Worm (Caenorhabditis elegans): Measurements from ENCODE around the gene rga-1.
A peak's percentile ranks its signal among the peaks of the same experiment; 100 is the strongest.
"Not testable (repeated sequence)": the region's sequence is repeated elsewhere in the genome, so short reads cannot be mapped to it uniquely, and the experiment has no call there.

Gene rga-1

ce11 chrII:11440265-11440664 is 24.4 kb upstream of the rga-1 start, which contains the start of gene VW02B12L.2:
Gene VW02B12L.2 (minus strand): TSS chrII:11440329.
- TF ChIP-seq zip-5 (tag; optimal IDR thresholded peaks at IDR 0.05) (no peak), unc-42 (tag; optimal IDR thresholded peaks at IDR 0.05) (peak; percentile 93)

- TF ChIP-seq pha-2, Y22D7AL.16, madf-2 (tag; optimal IDR thresholded peaks at IDR 0.05): not testable (repeated sequence)
Measured at ce11 chrII:11442425-11442824, 22.3 kb upstream of the rga-1 start, which contains the start of gene ebp-2. Gene ebp-2 (plus strand): TSS chrII:11442725.

DNA sequence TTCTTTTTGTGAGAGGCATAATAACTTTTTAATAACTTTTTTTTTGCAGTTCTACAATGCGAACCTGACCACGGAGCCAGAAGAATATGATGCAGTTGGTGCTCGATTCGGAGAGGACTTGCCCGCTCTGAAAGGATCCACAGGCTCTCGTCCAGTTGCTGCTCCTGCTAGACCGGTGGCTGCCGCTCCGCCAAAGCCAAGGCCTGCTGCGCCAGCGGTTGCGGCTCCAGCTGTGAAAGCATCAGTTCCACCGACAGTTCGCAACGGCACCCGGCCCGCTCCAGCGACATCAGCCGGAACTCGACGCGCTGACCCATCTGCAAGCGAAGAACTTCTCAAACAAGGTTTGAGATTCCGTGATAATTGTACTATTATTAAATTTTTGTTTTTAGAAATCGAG is 21.6 kb upstream of the rga-1 start:
- TF ChIP-seq hlh-6 (tag; optimal IDR thresholded peaks at IDR 0.05): peak; percentile 23
- TF ChIP-seq elt-2 (tag; optimal IDR thresholded peaks at IDR 0.05): no peak
- no peak for TF ChIP-seq elt-4 (tag; optimal IDR thresholded peaks at IDR 0.05)
- TF ChIP-seq C08G9.2 (tag; optimal IDR thresholded peaks at IDR 0.05): peak; percentile 8

- TF ChIP-seq ahr-1 (tag; optimal IDR thresholded peaks at IDR 0.05): no peak
- TF ChIP-seq sox-2 (GFP tag; IDR thresholded peaks at IDR 0.05): no peak
- no peak for TF ChIP-seq unc-86 (tag; optimal IDR thresholded peaks at IDR 0.05)
- no peak for TF ChIP-seq ets-4 (tag; optimal IDR thresholded peaks at IDR 0.05)
- no peak for TF ChIP-seq pqm-1 (tag; optimal IDR thresholded peaks at IDR 0.05)
- TF ChIP-seq ceh-19 (GFP tag; optimal IDR thresholded peaks at IDR 0.05): no peak
- TF ChIP-seq elt-4 (tag; optimal IDR thresholded peaks at IDR 0.05): no peak
Measured at ce11 chrII:11443862-11444261, 20.8 kb upstream of the rga-1 start, which contains the start of gene adbp-1. Gene adbp-1 (plus strand): TSS chrII:11444162.

ce11 chrII:11444973-11445372 is 19.7 kb upstream of the rga-1 start, which contains the start of gene W02B12.13:
Gene W02B12.13 (plus strand): TSS chrII:11445273.
- no peak for TF ChIP-seq unc-55 (GFP tag; optimal IDR thresholded peaks at IDR 0.05)
- no peak for TF ChIP-seq rnt-1 (tag; optimal IDR thresholded peaks at IDR 0.05)
- TF ChIP-seq T23F11.4 (GFP tag; optimal IDR thresholded peaks at IDR 0.05): no peak
- TF ChIP-seq ceh-24 (tag; optimal IDR thresholded peaks at IDR 0.05): no peak
- TF ChIP-seq pax-1 (tag; optimal IDR thresholded peaks at IDR 0.05): no peak
- no peak for TF ChIP-seq lim-6 (tag; optimal IDR thresholded peaks at IDR 0.05)
- TF ChIP-seq ceh-30 (tag; optimal IDR thresholded peaks at IDR 0.05): no peak
- TF ChIP-seq ttx-3 (tag; optimal IDR thresholded peaks at IDR 0.05): no peak
- no peak for TF ChIP-seq nfya-1 (tag; optimal IDR thresholded peaks at IDR 0.05)
- no peak for TF ChIP-seq hlh-13 (GFP tag; optimal IDR thresholded peaks at IDR 0.05)
- no peak for TF ChIP-seq ceh-34 (tag; optimal IDR thresholded peaks at IDR 0.05)
- TF ChIP-seq C38D4.7 (GFP tag; optimal IDR thresholded peaks at IDR 0.05): no peak
- TF ChIP-seq sdc-2 (tag; optimal IDR thresholded peaks at IDR 0.05): no peak
- TF ChIP-seq zip-5 (tag; optimal IDR thresholded peaks at IDR 0.05): no peak
- no peak for TF ChIP-seq npax-4 (tag; optimal IDR thresholded peaks at IDR 0.05)
- TF ChIP-seq nhr-11 (tag; optimal IDR thresholded peaks at IDR 0.05): no peak
- no peak for TF ChIP-seq elt-4 (tag; optimal IDR thresholded peaks at IDR 0.05)

DNA sequence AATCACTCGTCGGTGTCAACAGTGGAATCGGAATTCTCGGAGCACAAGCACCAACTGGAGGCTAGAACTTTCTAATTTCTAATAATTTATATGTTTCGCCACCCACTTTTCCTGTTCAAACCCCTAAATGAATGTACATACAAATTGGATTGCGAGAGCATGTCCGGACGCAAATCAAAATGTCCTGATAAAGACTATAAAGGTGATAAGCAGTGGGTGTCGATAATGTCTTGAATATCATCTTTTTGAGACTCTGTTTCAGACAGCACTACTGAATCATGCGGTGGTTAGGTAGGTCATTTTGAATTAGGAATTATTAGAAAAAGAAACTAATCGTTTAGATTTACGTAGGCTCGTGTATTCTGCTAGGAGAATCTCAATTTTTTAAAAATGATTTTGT is 15.9 kb upstream of the rga-1 start, which contains the start of gene W02B12.1:
Gene W02B12.1, plus strand, starts transcription at position 269 of the 400 bp plus-strand sequence.
- TF ChIP-seq elt-2 (tag; optimal IDR thresholded peaks at IDR 0.05) (peak; percentile 40), unc-55 (GFP tag; optimal IDR thresholded peaks at IDR 0.05) (no peak)

ce11 chrII:11450882-11451281 is 13.8 kb upstream of the rga-1 start:
- TF ChIP-seq sox-2 (GFP tag; IDR thresholded peaks at IDR 0.05) (no peak), hlh-13 (GFP tag; optimal IDR thresholded peaks at IDR 0.05) (no peak), pat-9 (tag; optimal IDR thresholded peaks at IDR 0.05) (no peak), T23F11.4 (GFP tag; optimal IDR thresholded peaks at IDR 0.05) (no peak), lim-6 (tag; optimal IDR thresholded peaks at IDR 0.05) (no peak), pros-1 (tag; optimal IDR thresholded peaks at IDR 0.05) (no peak), ceh-14 (tag; optimal IDR thresholded peaks at IDR 0.05) (no peak), hlh-30 (tag; optimal IDR thresholded peaks at IDR 0.05; ENCODE audit: insufficient read depth) (no peak), Y22D7AL.16 (tag; optimal IDR thresholded peaks at IDR 0.05) (no peak), C38D4.7 (GFP tag; optimal IDR thresholded peaks at IDR 0.05) (no peak), K02D7.2 (tag; optimal IDR thresholded peaks at IDR 0.05) (no peak), ttx-3 (tag; optimal IDR thresholded peaks at IDR 0.05) (no peak)
